Worm (Caenorhabditis elegans): Measurements from ENCODE around the gene Y24D9B.1.

ce11 chrIV:4299994-4300393 is 17.2 kb upstream of the Y24D9B.1 start:
- TF ChIP-seq fos-1 (tag; optimal IDR thresholded peaks at IDR 0.05) (no peak), lir-3 (tag; optimal IDR thresholded peaks at IDR 0.05; ENCODE audit: poor library complexity) (no peak), dpl-1 (GFP tag; optimal IDR thresholded peaks at IDR 0.05) (no peak), efl-3 (GFP tag; optimal IDR thresholded peaks at IDR 0.05) (no peak), lin-39 (tag; optimal IDR thresholded peaks at IDR 0.05) (no peak), fkh-10 (GFP tag; optimal IDR thresholded peaks at IDR 0.05) (no peak), lin-13 (GFP tag; optimal IDR thresholded peaks at IDR 0.05) (no peak), elt-2 (tag; optimal IDR thresholded peaks at IDR 0.05) (no peak), fkh-8 (tag; optimal IDR thresholded peaks at IDR 0.05) (no peak), unc-62 (GFP tag; optimal IDR thresholded peaks at IDR 0.05) (no peak), sox-4 (tag; optimal IDR thresholded peaks at IDR 0.05) (no peak), unc-98 (GFP tag; IDR thresholded peaks at IDR 0.05) (no peak), nhr-90 (tag; optimal IDR thresholded peaks at IDR 0.05; ENCODE audit: poor library complexity) (no peak)

All from whole organism, L1 larva.